Worm (Caenorhabditis elegans) whole organism, young adult: Measurements from ENCODE around the gene F47B8.2.

Experiments
- B0261.1 ChIP-seq: sonication (generic microtip); optimal IDR thresholded peaks from 2 replicates; lab custom pipeline; 2016; ENCODE audit warnings: mild to moderate bottlenecking, missing genetic modification characterization, moderate library complexity, missing compliant biosample characterization
- C06A6.2 ChIP-seq: fragments of 200-800 bp; sonication (Bioruptor generic); conservative IDR thresholded peaks from 2 replicates; pipeline ENCODE4 v1.3.6; 2022; ENCODE audit warnings: missing genetic modification characterization, missing compliant biosample characterization
- D2030.7 ChIP-seq: fragments of 200-800 bp; sonication (Bioruptor generic); IDR thresholded peaks from 2 replicates; pipeline ENCODE4 v1.3.6; 2022; ENCODE audit warnings: missing genetic modification reagents, missing genetic modification characterization, missing compliant biosample characterization
- F33H1.4 ChIP-seq: fragments of 200-800 bp; sonication (Bioruptor generic); IDR thresholded peaks from 2 replicates; pipeline ENCODE4 v1.3.6; 2022; ENCODE audit warnings: missing genetic modification reagents, missing genetic modification characterization, missing compliant biosample characterization
- F39B2.1 ChIP-seq: fragments of 200-800 bp; sonication (Bioruptor generic); IDR thresholded peaks from 2 replicates; pipeline ENCODE4 v1.3.6; 2022; ENCODE audit warnings: missing genetic modification reagents, missing genetic modification characterization, missing compliant biosample characterization
- F57C9.4 ChIP-seq: sonication (generic microtip); optimal IDR thresholded peaks from 2 replicates; lab custom pipeline; 2017; ENCODE audit warnings: mild to moderate bottlenecking, missing genetic modification characterization, missing compliant biosample characterization
- Y53F4B.3 ChIP-seq: fragments of 200-800 bp; sonication (Bioruptor generic); IDR thresholded peaks from 2 replicates; pipeline ENCODE4 v1.3.6; 2022; ENCODE audit warnings: missing genetic modification reagents, missing genetic modification characterization, missing compliant biosample characterization
- Y53G8AR.9 ChIP-seq: fragments of 200-800 bp; sonication (Bioruptor generic); conservative IDR thresholded peaks from 2 replicates; pipeline ENCODE4 v1.3.6; 2022; ENCODE audit warnings: missing genetic modification reagents, missing genetic modification characterization, missing compliant biosample characterization
- Y56A3A.18 ChIP-seq: fragments of 200-800 bp; sonication (Bioruptor generic); IDR thresholded peaks from 2 replicates; pipeline ENCODE4 v1.3.6; 2022; ENCODE audit warnings: missing genetic modification reagents, missing genetic modification characterization, missing compliant biosample characterization
- Y79H2A.3 ChIP-seq: fragments of 200-800 bp; sonication (Bioruptor generic); conservative IDR thresholded peaks from 2 replicates; pipeline ENCODE4 v1.3.6; 2022; ENCODE audit warnings: missing genetic modification reagents, missing genetic modification characterization, missing compliant biosample characterization
- ZK185.1 ChIP-seq: sonication (generic microtip); optimal IDR thresholded peaks from 2 replicates; lab custom pipeline; 2016; ENCODE audit warnings: mild to moderate bottlenecking, missing genetic modification characterization, missing compliant biosample characterization; ENCODE audit not compliant: poor library complexity, severe bottlenecking
- ama-1 ChIP-seq, 3 experiments: fragments of 150-350 bp in 1 of 3; sonication (generic microtip) in 2 of 3; optimal IDR thresholded peaks; 2 replicates each; lab custom pipeline; 2014 to 2018; ENCODE audit warnings: missing biosample characterization in 2 of 3, missing genetic modification characterization in 2 of 3, missing genetic modification reagents in 2 of 3
- ceh-100 ChIP-seq: fragments of 200-800 bp; sonication (Bioruptor generic); IDR thresholded peaks from 2 replicates; pipeline ENCODE4 v1.3.6; 2022; ENCODE audit warnings: missing genetic modification reagents, missing genetic modification characterization, missing compliant biosample characterization
- ceh-58 ChIP-seq: fragments of 200-800 bp; sonication (Bioruptor generic); IDR thresholded peaks from 2 replicates; pipeline ENCODE4 v1.3.6; 2022; ENCODE audit warnings: missing genetic modification characterization, missing compliant biosample characterization
- ceh-79 ChIP-seq: sonication (generic microtip); optimal IDR thresholded peaks from 2 replicates; lab custom pipeline; 2017; ENCODE audit warnings: mild to moderate bottlenecking, missing genetic modification characterization, missing compliant biosample characterization
- die-1 ChIP-seq: sonication (generic microtip); optimal IDR thresholded peaks from 2 replicates; lab custom pipeline; 2016; ENCODE audit warnings: missing genotype, mild to moderate bottlenecking, missing genetic modification characterization, missing compliant biosample characterization
- efl-1 ChIP-seq: fragments of 150-350 bp; optimal IDR thresholded peaks from 2 replicates; lab custom pipeline; 2014; ENCODE audit warnings: missing biosample characterization, missing genetic modification reagents, missing genetic modification characterization
- egl-18 ChIP-seq: fragments of 200-800 bp; sonication (Bioruptor generic); IDR thresholded peaks from 2 replicates; pipeline ENCODE4 v1.3.6; 2022; ENCODE audit warnings: missing genetic modification reagents, missing genetic modification characterization, missing compliant biosample characterization
- ets-4 ChIP-seq: fragments of 200-800 bp; sonication (Bioruptor generic); optimal IDR thresholded peaks from 2 replicates; lab custom pipeline; 2018; ENCODE audit warnings: mild to moderate bottlenecking, missing genetic modification characterization, missing compliant biosample characterization
- hlh-12 ChIP-seq: sonication (generic microtip); optimal IDR thresholded peaks from 2 replicates; lab custom pipeline; 2016; ENCODE audit warnings: missing genetic modification characterization, missing compliant biosample characterization
- hmg-1.2 ChIP-seq: fragments of 200-800 bp; sonication (Bioruptor generic); IDR thresholded peaks from 2 replicates; pipeline ENCODE4 v1.3.6; 2022; ENCODE audit warnings: missing genetic modification reagents, missing genetic modification characterization, missing compliant biosample characterization
- hrde-1 ChIP-seq: sonication (generic microtip); optimal IDR thresholded peaks from 2 replicates; lab custom pipeline; 2016; ENCODE audit warnings: missing genetic modification characterization, mild to moderate bottlenecking, missing compliant biosample characterization, moderate library complexity, missing genotype, missing genetic modification reagents, borderline replicate concordance
- hsf-1 ChIP-seq: fragments of 200-800 bp; sonication (Bioruptor generic); IDR thresholded peaks from 2 replicates; pipeline ENCODE4 v1.3.6; 2022; ENCODE audit warnings: missing genetic modification reagents, missing genetic modification characterization, missing compliant biosample characterization
- lag-1 ChIP-seq: fragments of 200-800 bp; sonication (Bioruptor generic); IDR thresholded peaks from 2 replicates; pipeline ENCODE4 v1.3.6; 2022; ENCODE audit warnings: missing genetic modification reagents, missing genetic modification characterization, missing compliant biosample characterization
- let-607 ChIP-seq, 2 experiments: fragments of 200-800 bp in 1 of 2; sonication (Bioruptor generic) in 1 of 2; sonication (generic microtip) in 1 of 2; optimal IDR thresholded peaks; 2 replicates each; lab custom pipeline; 2016 to 2018; ENCODE audit warnings: mild to moderate bottlenecking in 2 of 2, missing compliant biosample characterization in 2 of 2, missing genetic modification characterization in 2 of 2, moderate library complexity in 2 of 2, missing genotype in 1 of 2
- lin-54 ChIP-seq: fragments of 200-800 bp; sonication (Bioruptor generic); optimal IDR thresholded peaks from 2 replicates; lab custom pipeline; 2018; ENCODE audit warnings: mild to moderate bottlenecking, missing genetic modification characterization, missing compliant biosample characterization
- lsl-1 ChIP-seq: fragments of 200-800 bp; sonication (Bioruptor generic); optimal IDR thresholded peaks from 2 replicates; lab custom pipeline; 2018; ENCODE audit warnings: mild to moderate bottlenecking, missing genetic modification characterization, moderate library complexity, missing compliant biosample characterization
- madf-3 ChIP-seq: fragments of 200-800 bp; sonication (Bioruptor generic); IDR thresholded peaks from 2 replicates; pipeline ENCODE4 v1.3.6; 2022; ENCODE audit warnings: missing genetic modification reagents, missing genetic modification characterization, missing compliant biosample characterization
- madf-6 ChIP-seq: fragments of 200-800 bp; sonication (Bioruptor generic); IDR thresholded peaks from 2 replicates; pipeline ENCODE4 v1.3.6; 2022; ENCODE audit warnings: missing genetic modification reagents, missing genetic modification characterization, missing compliant biosample characterization
- nfyb-1 ChIP-seq: fragments of 200-800 bp; sonication (Bioruptor generic); IDR thresholded peaks from 2 replicates; pipeline ENCODE4 v1.3.6; 2022; ENCODE audit warnings: missing genetic modification reagents, missing genetic modification characterization, missing compliant biosample characterization
- nhr-179 ChIP-seq: sonication (generic microtip); optimal IDR thresholded peaks from 2 replicates; lab custom pipeline; 2016; ENCODE audit warnings: mild to moderate bottlenecking, missing genetic modification characterization, missing compliant biosample characterization
- nhr-27 ChIP-seq: fragments of 200-800 bp; sonication (Bioruptor generic); optimal IDR thresholded peaks from 2 replicates; lab custom pipeline; 2018; ENCODE audit warnings: mild to moderate bottlenecking, missing genetic modification characterization, moderate library complexity, missing compliant biosample characterization
- rcor-1 ChIP-seq: fragments of 200-800 bp; sonication (Bioruptor generic); IDR thresholded peaks from 2 replicates; pipeline ENCODE4 v1.3.6; 2022; ENCODE audit warnings: missing genetic modification reagents, missing genetic modification characterization, missing compliant biosample characterization
- rec-8 ChIP-seq, 2 experiments: sonication (generic microtip); optimal IDR thresholded peaks; 2 replicates each; lab custom pipeline; 2016; ENCODE audit warnings: mild to moderate bottlenecking in 2 of 2, missing genetic modification characterization in 2 of 2, missing genetic modification reagents in 2 of 2, missing genotype in 2 of 2, missing biosample characterization in 1 of 2, missing compliant biosample characterization in 1 of 2, moderate library complexity in 1 of 2
- repo-1 ChIP-seq: sonication (generic microtip); optimal IDR thresholded peaks from 2 replicates; lab custom pipeline; 2017; ENCODE audit warnings: mild to moderate bottlenecking, missing genetic modification characterization, missing compliant biosample characterization
- rpc-1 ChIP-seq, 2 experiments: fragments of 150-350 bp in 1 of 2; sonication (generic microtip) in 1 of 2; optimal IDR thresholded peaks; 2 replicates each; lab custom pipeline; 2014 to 2018; ENCODE audit warnings: missing biosample characterization in 1 of 2, missing genetic modification characterization in 1 of 2, missing genetic modification reagents in 1 of 2, missing genotype in 1 of 2
- tbx-9 ChIP-seq: sonication (generic microtip); optimal IDR thresholded peaks from 2 replicates; lab custom pipeline; 2016; ENCODE audit warnings: borderline replicate concordance, missing genetic modification characterization, inconsistent platforms, missing compliant biosample characterization
- tlf-1 ChIP-seq: fragments of 200-800 bp; sonication (Bioruptor generic); optimal IDR thresholded peaks from 2 replicates; lab custom pipeline; 2018; ENCODE audit warnings: mild to moderate bottlenecking, missing genetic modification characterization, missing compliant biosample characterization
- xnd-1 ChIP-seq: sonication (generic microtip); optimal IDR thresholded peaks from 2 replicates; lab custom pipeline; 2016; ENCODE audit warnings: missing genotype, missing genetic modification reagents, missing genetic modification characterization, missing compliant biosample characterization
- ztf-18 ChIP-seq: sonication (generic microtip); optimal IDR thresholded peaks from 2 replicates; lab custom pipeline; 2016; ENCODE audit warnings: missing genotype, mild to moderate bottlenecking, missing genetic modification characterization, missing compliant biosample characterization
- ztf-22 ChIP-seq: fragments of 200-800 bp; sonication (Bioruptor generic); optimal IDR thresholded peaks from 2 replicates; lab custom pipeline; 2018; ENCODE audit warnings: mild to moderate bottlenecking, missing genetic modification characterization, moderate library complexity, missing compliant biosample characterization
- ztf-25 ChIP-seq: fragments of 200-800 bp; sonication (Bioruptor generic); IDR thresholded peaks from 2 replicates; pipeline ENCODE4 v1.3.6; 2022; ENCODE audit warnings: missing genetic modification reagents, missing genetic modification characterization, missing compliant biosample characterization
- ztf-26 ChIP-seq: sonication (generic microtip); optimal IDR thresholded peaks from 2 replicates; lab custom pipeline; 2017; ENCODE audit warnings: missing genetic modification characterization, missing compliant biosample characterization
- ztf-28 ChIP-seq: fragments of 200-800 bp; sonication (Bioruptor generic); IDR thresholded peaks from 2 replicates; pipeline ENCODE4 v1.3.6; 2022; ENCODE audit warnings: missing genetic modification reagents, missing genetic modification characterization, missing compliant biosample characterization
- ztf-3 ChIP-seq: fragments of 200-800 bp; sonication (Bioruptor generic); optimal IDR thresholded peaks from 2 replicates; lab custom pipeline; 2018; ENCODE audit warnings: mild to moderate bottlenecking, missing genetic modification characterization, missing compliant biosample characterization
- ztf-6 ChIP-seq: fragments of 200-800 bp; sonication (Bioruptor generic); IDR thresholded peaks from 2 replicates; pipeline ENCODE4 v1.3.6; 2022; ENCODE audit warnings: missing genetic modification reagents, missing genetic modification characterization, missing compliant biosample characterization

The F47B8.2 gene

ce11 chrV:14351629-14352028, 35.2 kb upstream of the F47B8.2 start, which contains the start of gene vha-13:
vha-13 (plus strand) TSS chrV:14351709.
- TF ChIP-seq hsf-1 (GFP tag; lab: Robert Waterston, UW) = peak; percentile 35; the same call in 1 of the 2 replicates
- no peak for TF ChIP-seq F33H1.4 (GFP tag; lab: Robert Waterston, UW)

DNA sequence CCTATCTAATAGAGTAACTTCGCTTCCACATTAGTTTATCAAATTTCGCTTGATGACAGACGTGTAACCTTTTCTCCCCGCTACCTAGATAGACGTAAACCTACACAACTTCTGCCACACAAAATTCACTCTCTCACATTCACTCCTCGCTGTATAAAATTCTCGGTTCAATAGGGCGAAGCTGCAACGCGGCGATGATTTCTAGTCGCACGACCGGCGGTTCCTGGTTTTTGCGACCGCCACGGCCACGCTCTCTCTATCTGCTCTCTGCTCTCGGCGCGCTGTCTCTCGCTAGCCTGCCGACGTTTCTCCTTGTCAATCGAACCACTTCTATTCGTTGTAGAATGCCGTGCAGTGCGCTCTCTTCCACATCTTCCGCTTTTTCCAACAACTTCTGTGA, 34.5 kb upstream of the F47B8.2 start:
- TF ChIP-seq hrde-1 (tag; lab: Kevin White, UChicago) (no peak), lsl-1 (no peak), Y53F4B.3 (GFP tag; lab: Robert Waterston, UW) (no peak), madf-6 (GFP tag; lab: Robert Waterston, UW) (no peak), efl-1 (GFP tag; lab: Kevin White, UChicago) (peak; percentile 44), die-1 (peak; percentile 26), ets-4 (peak; percentile 84), Y56A3A.18 (GFP tag; lab: Robert Waterston, UW) (no peak), hmg-1.2 (GFP tag; lab: Robert Waterston, UW) (peak; percentile 60; the same call in 1 of the 2 replicates), egl-18 (GFP tag; lab: Robert Waterston, UW) (no peak), xnd-1 (tag; lab: Kevin White, UChicago) (no peak), rec-8 (tag; optimal IDR thresholded peaks at IDR 0.05; lab: Kevin White, UChicago) (no peak), ztf-6 (no peak; the same call in 1 of the 2 replicates), F57C9.4 (tag; lab: Kevin White, UChicago) (no peak), hlh-12 (tag; lab: Kevin White, UChicago) (no peak), ceh-100 (GFP tag; lab: Robert Waterston, UW) (peak; percentile 70), repo-1 (tag; lab: Kevin White, UChicago) (peak; percentile 33), rcor-1 (GFP tag; lab: Robert Waterston, UW) (peak; percentile 51; the same call in 1 of the 2 replicates), C06A6.2 (GFP tag; lab: Robert Waterston, UW) (peak; percentile 59; the same call in 1 of the 2 replicates), D2030.7 (GFP tag; lab: Robert Waterston, UW) (no peak), F39B2.1 (GFP tag; lab: Robert Waterston, UW) (no peak), ztf-25 (GFP tag; lab: Robert Waterston, UW) (no peak), ZK185.1 (peak; percentile 72), madf-3 (GFP tag; lab: Robert Waterston, UW) (0 out of 2 replicates have a peak, but pooled peaks have one; percentile 18), lag-1 (GFP tag; lab: Robert Waterston, UW) (no peak), Y79H2A.3 (GFP tag; lab: Robert Waterston, UW) (no peak), ztf-22 (GFP tag; lab: Kevin White, UChicago) (peak; percentile 36), ztf-28 (0 out of 2 replicates have a peak, but pooled peaks have one; percentile 27), ztf-3 (GFP tag; lab: Kevin White, UChicago) (no peak), ztf-18 (tag; lab: Kevin White, UChicago) (peak; percentile 86), let-607 (tag; optimal IDR thresholded peaks at IDR 0.05; lab: Kevin White, UChicago) (peak; percentile 75 to 87), tbx-9 (tag; lab: Kevin White, UChicago) (no peak), tlf-1 (GFP tag; lab: Kevin White, UChicago) (no peak), nhr-179 (tag; lab: Kevin White, UChicago) (no peak), Y53G8AR.9 (GFP tag; lab: Robert Waterston, UW) (peak; percentile 55), ceh-79 (tag; lab: Kevin White, UChicago) (no peak), rpc-1 (optimal IDR thresholded peaks at IDR 0.05; lab: Kevin White, UChicago) (no peak), rpc-1 (tag; optimal IDR thresholded peaks at IDR 0.05; lab: Kevin White, UChicago) (no peak), lin-54 (GFP tag; lab: Kevin White, UChicago) (peak; percentile 77), B0261.1 (tag; lab: Kevin White, UChicago) (no peak), nfyb-1 (GFP tag; lab: Robert Waterston, UW) (peak; percentile 89), ztf-26 (tag; lab: Kevin White, UChicago) (peak; percentile 54), ama-1 (optimal IDR thresholded peaks at IDR 0.05; lab: Kevin White, UChicago) (no peak), ama-1 (GFP tag; optimal IDR thresholded peaks at IDR 0.05; lab: Kevin White, UChicago) (peak in 1 of 2 experiments; percentile 23), ceh-58 (GFP tag; lab: Robert Waterston, UW) (no peak), nhr-27 (tag; lab: Kevin White, UChicago) (no peak)
